Worm (Caenorhabditis elegans) whole organism, L1 larva: Measurements from ENCODE around the gene pha-1.

Source experiments
- F16B12.6 ChIP-seq: fragments of 150-350 bp; optimal IDR thresholded peaks from 2 replicates; lab custom pipeline; 2014; ENCODE audit warnings: missing biosample characterization, missing genetic modification characterization
- ces-1 ChIP-seq: fragments of 150-350 bp; optimal IDR thresholded peaks from 2 replicates; lab custom pipeline; 2014; ENCODE audit warnings: missing biosample characterization, missing genetic modification reagents, missing genetic modification characterization
- jun-1 ChIP-seq: fragments of 150-350 bp; optimal IDR thresholded peaks from 2 replicates; lab custom pipeline; 2014; ENCODE audit warnings: missing biosample characterization, missing genetic modification reagents, missing genetic modification characterization
- mdl-1 ChIP-seq, 2 experiments: fragments of 150-350 bp; optimal IDR thresholded peaks; 2 replicates each; lab custom pipeline; 2014 to 2017; ENCODE audit warnings: missing biosample characterization in 2 of 2, missing genetic modification characterization in 2 of 2, inconsistent platforms in 1 of 2
- nhr-11 ChIP-seq: fragments of 150-350 bp; optimal IDR thresholded peaks from 2 replicates; lab custom pipeline; 2014; ENCODE audit warnings: missing biosample characterization, missing genetic modification characterization
- nhr-77 ChIP-seq: fragments of 150-350 bp; optimal IDR thresholded peaks from 2 replicates; lab custom pipeline; 2014; ENCODE audit warnings: missing biosample characterization, missing genetic modification characterization
- skn-1 ChIP-seq: fragments of 150-350 bp; optimal IDR thresholded peaks from 2 replicates; lab custom pipeline; 2014; ENCODE audit warnings: missing biosample characterization, missing genetic modification characterization
- unc-86 ChIP-seq: sonication (generic microtip); optimal IDR thresholded peaks from 2 replicates; lab custom pipeline; 2016; ENCODE audit warnings: missing genetic modification characterization, missing compliant biosample characterization
- unc-98 ChIP-seq: fragments of 200-800 bp; sonication (Bioruptor generic); IDR thresholded peaks from 2 replicates; pipeline ENCODE4 v1.3.6; 2022; ENCODE audit warnings: missing genetic modification characterization, missing compliant biosample characterization

DNA sequence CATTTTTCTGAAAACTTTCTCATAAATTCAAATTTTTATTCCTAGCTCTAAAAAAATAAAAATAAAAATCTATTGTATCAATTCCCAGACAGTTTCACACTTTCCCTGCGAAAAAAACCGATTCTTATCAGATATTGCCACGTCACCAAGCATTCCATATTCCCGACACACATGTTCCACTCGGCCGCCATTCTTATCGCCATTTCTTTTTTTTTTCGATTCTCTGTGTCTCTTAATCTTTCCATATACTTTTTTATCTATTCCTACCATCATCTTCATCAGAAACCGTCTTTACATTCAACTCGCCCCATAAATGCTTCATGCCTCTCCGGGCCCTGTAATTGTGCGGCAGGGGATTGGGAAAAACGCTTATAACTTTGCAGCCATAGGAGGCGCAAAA lies 44.1 kb upstream of the pha-1 start:
- TF ChIP-seq nhr-77 (no peak), unc-86 (tag; lab: Kevin White, UChicago) (no peak), skn-1 (tag; lab: Kevin White, UChicago) (no peak), mdl-1 (tag; optimal IDR thresholded peaks at IDR 0.05; lab: Kevin White, UChicago) (peak in 1 of 2 experiments; percentile 9), nhr-11 (tag; lab: Kevin White, UChicago) (no peak), unc-98 (GFP tag; lab: Robert Waterston, UW) (no peak), F16B12.6 (tag; lab: Kevin White, UChicago) (no peak), jun-1 (tag; lab: Kevin White, UChicago) (no peak), ces-1 (no peak)
